Fruit fly (Drosophila melanogaster) whole organism, embryonic: Measurements from ENCODE around the gene Mrp5.

Experiments used
- Abd-B ChIP-seq: fragments of 200-800 bp; sonication (Bioruptor generic); optimal IDR thresholded peaks from 2 replicates; lab custom pipeline; 2018; ENCODE audit warnings: missing biosample characterization, mild to moderate bottlenecking, missing genetic modification characterization, moderate library complexity
- Atf6 ChIP-seq: fragments of 200-800 bp; sonication (Bioruptor generic); IDR thresholded peaks from 2 replicates; pipeline ENCODE4 v1.3.6; 2022; ENCODE audit warnings: missing biosample characterization, missing genetic modification characterization
- Blimp-1 ChIP-seq: fragments of 200-800 bp; sonication (Bioruptor generic); optimal IDR thresholded peaks from 3 replicates; lab custom pipeline; 2018; ENCODE audit warnings: missing biosample characterization, missing genetic modification characterization, mild to moderate bottlenecking, moderate library complexity, missing genetic modification reagents
- CG10462 ChIP-seq: fragments of 200-800 bp; sonication (Bioruptor generic); optimal IDR thresholded peaks from 2 replicates; lab custom pipeline; 2016; ENCODE audit warnings: missing biosample characterization, missing genetic modification characterization
- CG10543 ChIP-seq: fragments of 200-800 bp; sonication (Bioruptor generic); optimal IDR thresholded peaks from 3 replicates; lab custom pipeline; 2017; ENCODE audit warnings: missing biosample characterization, mild to moderate bottlenecking, missing genetic modification characterization, moderate library complexity
- CG11695 ChIP-seq: fragments of 200-800 bp; sonication (Bioruptor generic); IDR thresholded peaks from 3 replicates; pipeline ENCODE4 v1.3.6; 2022; ENCODE audit warnings: missing biosample characterization, missing genetic modification characterization
- CG13894 ChIP-seq: fragments of 200-800 bp; sonication (Bioruptor generic); optimal IDR thresholded peaks from 3 replicates; lab custom pipeline; 2018; ENCODE audit warnings: missing biosample characterization, mild to moderate bottlenecking, missing genetic modification characterization, moderate library complexity
- CG15479 ChIP-seq: fragments of 200-800 bp; sonication (Bioruptor generic); optimal IDR thresholded peaks from 3 replicates; lab custom pipeline; 2019; ENCODE audit warnings: missing biosample characterization, mild to moderate bottlenecking, missing genetic modification characterization, moderate library complexity
- CG2199 ChIP-seq: fragments of 200-800 bp; sonication (Bioruptor generic); IDR thresholded peaks from 3 replicates; pipeline ENCODE4 v1.3.6; 2022; ENCODE audit warnings: missing biosample characterization, missing genetic modification characterization
- CG2875 ChIP-seq: fragments of 200-800 bp; sonication (Bioruptor generic); optimal IDR thresholded peaks from 2 replicates; lab custom pipeline; 2017; ENCODE audit warnings: missing biosample characterization, mild to moderate bottlenecking, missing genetic modification characterization, missing genetic modification reagents
- CG3407 ChIP-seq: fragments of 200-800 bp; sonication (Bioruptor generic); optimal IDR thresholded peaks from 2 replicates; lab custom pipeline; 2018; ENCODE audit warnings: missing biosample characterization, mild to moderate bottlenecking, missing genetic modification characterization
- CG3838 ChIP-seq: fragments of 200-800 bp; sonication (Bioruptor generic); optimal IDR thresholded peaks from 3 replicates; lab custom pipeline; 2016; ENCODE audit warnings: missing biosample characterization, missing genetic modification characterization
- CG7556 ChIP-seq: fragments of 200-800 bp; sonication (Bioruptor generic); optimal IDR thresholded peaks from 2 replicates; lab custom pipeline; 2017; ENCODE audit warnings: missing biosample characterization, mild to moderate bottlenecking, missing genetic modification characterization
- CG7963 ChIP-seq: fragments of 200-800 bp; sonication (Bioruptor generic); IDR thresholded peaks from 3 replicates; pipeline ENCODE4 v1.3.6; 2022; ENCODE audit warnings: missing biosample characterization, missing genetic modification characterization; ENCODE audit not compliant: partially characterized antibody
- CG7987 ChIP-seq: fragments of 200-800 bp; sonication (Bioruptor generic); optimal IDR thresholded peaks from 2 replicates; lab custom pipeline; 2018; ENCODE audit warnings: missing biosample characterization, mild to moderate bottlenecking, missing genetic modification characterization, moderate library complexity
- CG8290 ChIP-seq, 3 experiments: fragments of 200-800 bp; sonication (Bioruptor generic); optimal IDR thresholded peaks; 2 replicates each; lab custom pipeline; 2016 to 2019; ENCODE audit warnings: missing biosample characterization in 3 of 3, missing genetic modification characterization in 3 of 3, mild to moderate bottlenecking in 2 of 3, moderate library complexity in 1 of 3
- CG9437 ChIP-seq: fragments of 200-800 bp; sonication (Bioruptor generic); optimal IDR thresholded peaks from 2 replicates; lab custom pipeline; 2018; ENCODE audit warnings: missing biosample characterization, mild to moderate bottlenecking, missing genetic modification characterization
- Dip2 ChIP-seq: fragments of 200-800 bp; sonication (Bioruptor generic); IDR thresholded peaks from 2 replicates; pipeline ENCODE4 v1.3.6; 2022; ENCODE audit warnings: missing biosample characterization, missing genetic modification characterization
- E2f2 ChIP-seq: fragments of 200-800 bp; sonication (Bioruptor generic); IDR thresholded peaks from 2 replicates; pipeline ENCODE4 v1.3.6; 2022; ENCODE audit warnings: missing biosample characterization, missing genetic modification characterization
- Ets65A ChIP-seq: fragments of 200-800 bp; sonication (Bioruptor generic); peaks from one replicate; lab custom pipeline; 2016; ENCODE audit warnings: missing biosample characterization, missing genetic modification characterization
- HLHmδ ChIP-seq: fragments of 200-800 bp; sonication (Bioruptor generic); optimal IDR thresholded peaks from 2 replicates; lab custom pipeline; 2018; ENCODE audit warnings: missing biosample characterization, mild to moderate bottlenecking, missing genetic modification characterization, moderate library complexity
- Hand ChIP-seq: fragments of 200-800 bp; sonication (Bioruptor generic); optimal IDR thresholded peaks from 2 replicates; lab custom pipeline; 2017; ENCODE audit warnings: mild to moderate bottlenecking, missing biosample characterization, missing genetic modification reagents, missing genetic modification characterization
- MESR4 ChIP-seq: fragments of 200-800 bp; sonication (Bioruptor generic); optimal IDR thresholded peaks from 2 replicates; lab custom pipeline; 2018; ENCODE audit warnings: missing biosample characterization, mild to moderate bottlenecking, missing genetic modification characterization, moderate library complexity
- Med ChIP-seq: fragments of 200-800 bp; sonication (Bioruptor generic); peaks from one replicate; lab custom pipeline; 2016; ENCODE audit warnings: missing biosample characterization, missing genetic modification characterization, mild to moderate bottlenecking, inconsistent platforms, moderate library complexity
- NFAT ChIP-seq: fragments of 200-800 bp; sonication (Bioruptor generic); IDR thresholded peaks from 2 replicates; pipeline ENCODE4 v1.3.6; 2022; ENCODE audit warnings: missing biosample characterization, missing genetic modification characterization
- Ravus ChIP-seq: fragments of 200-800 bp; sonication (Bioruptor generic); IDR thresholded peaks from 2 replicates; pipeline ENCODE4 v1.3.6; 2022; ENCODE audit warnings: missing biosample characterization, missing genetic modification characterization
- Sox102F ChIP-seq: fragments of 200-800 bp; sonication (Bioruptor generic); optimal IDR thresholded peaks from 2 replicates; lab custom pipeline; 2018; ENCODE audit warnings: missing biosample characterization, mild to moderate bottlenecking, missing genetic modification characterization, moderate library complexity
- Xbp1 ChIP-seq: fragments of 200-800 bp; sonication (Bioruptor generic); optimal IDR thresholded peaks from 3 replicates; lab custom pipeline; 2016; ENCODE audit warnings: missing biosample characterization, mild to moderate bottlenecking, missing genetic modification characterization
- Xrp1 ChIP-seq: fragments of 200-800 bp; sonication (Bioruptor generic); IDR thresholded peaks from 2 replicates; pipeline ENCODE4 v1.3.6; 2022; ENCODE audit warnings: missing biosample characterization, missing genetic modification characterization
- bbx ChIP-seq: fragments of 200-800 bp; sonication (Bioruptor generic); IDR thresholded peaks from 2 replicates; pipeline ENCODE4 v1.3.6; 2022; ENCODE audit warnings: missing biosample characterization, missing genetic modification characterization; ENCODE audit not compliant: partially characterized antibody
- caup ChIP-seq: fragments of 200-800 bp; sonication (Bioruptor generic); optimal IDR thresholded peaks from 3 replicates; lab custom pipeline; 2017; ENCODE audit warnings: missing biosample characterization, mild to moderate bottlenecking, missing genetic modification characterization, moderate library complexity; ENCODE audit not compliant: severe bottlenecking
- chinmo ChIP-seq: fragments of 200-800 bp; sonication (Bioruptor generic); IDR thresholded peaks from 4 replicates; pipeline ENCODE4 v1.3.6; 2022; ENCODE audit warnings: missing biosample characterization, missing genetic modification characterization; ENCODE audit not compliant: partially characterized antibody
- cwo ChIP-seq: fragments of 200-800 bp; sonication (Bioruptor generic); optimal IDR thresholded peaks from 3 replicates; lab custom pipeline; 2017; ENCODE audit warnings: missing biosample characterization, missing genetic modification characterization, mild to moderate bottlenecking, moderate library complexity, missing genetic modification reagents
- exex ChIP-seq: fragments of 200-800 bp; sonication (Bioruptor generic); optimal IDR thresholded peaks from 4 replicates; lab custom pipeline; 2018; ENCODE audit warnings: missing biosample characterization, mild to moderate bottlenecking, missing genetic modification characterization, moderate library complexity
- grau ChIP-seq: fragments of 200-800 bp; optimal IDR thresholded peaks from 3 replicates; lab custom pipeline; 2019; ENCODE audit warnings: missing biosample characterization, mild to moderate bottlenecking, missing genetic modification characterization, moderate library complexity
- hth ChIP-seq: fragments of >200 bp; optimal IDR thresholded peaks from 2 replicates; lab custom pipeline; 2017; ENCODE audit warnings: inconsistent platforms
- lbe ChIP-seq: fragments of 200-800 bp; sonication (Bioruptor generic); optimal IDR thresholded peaks from 2 replicates; lab custom pipeline; 2016; ENCODE audit warnings: missing biosample characterization, mild to moderate bottlenecking, missing genetic modification characterization
- lmd ChIP-seq: fragments of 200-800 bp; sonication (Bioruptor generic); IDR thresholded peaks from 2 replicates; pipeline ENCODE4 v1.3.6; 2022; ENCODE audit warnings: missing biosample characterization, missing genetic modification characterization
- mam ChIP-seq: fragments of 200-800 bp; sonication (Bioruptor generic); optimal IDR thresholded peaks from 3 replicates; lab custom pipeline; 2016; ENCODE audit warnings: missing biosample characterization, missing genetic modification characterization
- mirr ChIP-seq: fragments of 200-800 bp; sonication (Bioruptor generic); optimal IDR thresholded peaks from 3 replicates; lab custom pipeline; 2018; ENCODE audit warnings: missing biosample characterization, mild to moderate bottlenecking, missing genetic modification characterization
- odd ChIP-seq: fragments of 200-800 bp; sonication (Bioruptor generic); optimal IDR thresholded peaks from 2 replicates; lab custom pipeline; 2017; ENCODE audit warnings: missing biosample characterization, mild to moderate bottlenecking, missing genetic modification characterization
- ro ChIP-seq: fragments of 200-800 bp; sonication (Bioruptor generic); IDR thresholded peaks from 2 replicates; pipeline ENCODE4 v1.3.6; 2022; ENCODE audit warnings: missing biosample characterization, missing genetic modification characterization
- row ChIP-seq: fragments of 200-800 bp; sonication (Bioruptor generic); IDR thresholded peaks from 3 replicates; pipeline ENCODE4 v1.3.6; 2022; ENCODE audit warnings: missing biosample characterization, missing genetic modification characterization
- sens-2 ChIP-seq: fragments of 200-800 bp; sonication (Bioruptor generic); IDR thresholded peaks from 2 replicates; pipeline ENCODE4 v1.3.6; 2022; ENCODE audit warnings: missing biosample characterization, missing genetic modification characterization
- slou ChIP-seq: fragments of 200-800 bp; sonication (Bioruptor generic); optimal IDR thresholded peaks from 3 replicates; lab custom pipeline; 2016; ENCODE audit warnings: missing biosample characterization, missing genetic modification characterization
- sug ChIP-seq: fragments of 200-800 bp; optimal IDR thresholded peaks from 2 replicates; lab custom pipeline; 2019; ENCODE audit warnings: missing biosample characterization, mild to moderate bottlenecking, missing genetic modification characterization, moderate library complexity
- tgo ChIP-seq: fragments of 200-800 bp; sonication (Bioruptor generic); IDR thresholded peaks from 3 replicates; pipeline ENCODE4 v1.3.6; 2022; ENCODE audit warnings: missing biosample characterization, missing genetic modification characterization
- tll ChIP-seq, 2 experiments: fragments of 200-800 bp in 1 of 2; fragments of >200 bp in 1 of 2; sonication (Bioruptor generic) in 1 of 2; optimal IDR thresholded peaks; 2 replicates each; lab custom pipeline; 2017 to 2019; ENCODE audit warnings: missing biosample characterization in 2 of 2, missing genetic modification characterization in 2 of 2, mild to moderate bottlenecking in 1 of 2, moderate library complexity in 1 of 2
- twi ChIP-seq: fragments of 200-800 bp; optimal IDR thresholded peaks from 2 replicates; lab custom pipeline; 2019; ENCODE audit warnings: missing biosample characterization, mild to moderate bottlenecking, missing genetic modification characterization, moderate library complexity
- vvl ChIP-seq: fragments of 200-800 bp; sonication (Bioruptor generic); IDR thresholded peaks from 2 replicates; pipeline ENCODE4 v1.3.6; 2022; ENCODE audit warnings: missing biosample characterization, missing genetic modification characterization

Gene Mrp5

dm6 chr3R:19859370-19860033, 16.0 kb downstream of the Mrp5 start (continued):
- TF ChIP-seq NFAT (GFP tag; lab: Robert Waterston, UW) (0 out of 2 replicates have a peak, but pooled peaks have one; percentile 11), Dip2 (no peak), Hand (GFP tag; lab: Kevin White, UChicago) (peak; percentile 28), Sox102F (peak; percentile 1), lmd (0 out of 2 replicates have a peak, but pooled peaks have one; percentile 24), mirr (GFP tag; lab: Kevin White, UChicago) (peak; percentile 88), Blimp-1 (no peak), CG10543 (GFP tag; lab: Kevin White, UChicago) (peak; percentile 68), twi (tag; lab: Kevin White, UChicago) (peak; percentile 9), exex (tag; lab: Kevin White, UChicago) (peak; percentile 89), row (GFP tag; lab: Robert Waterston, UW) (peak; percentile 63), sug (tag; lab: Kevin White, UChicago) (peak; percentile 76), Atf6 (peak; percentile 25; the same call in 1 of the 2 replicates), cwo (GFP tag; lab: Kevin White, UChicago) (peak; percentile 36), CG7987 (GFP tag; lab: Kevin White, UChicago) (peak; percentile 18), tgo (GFP tag; lab: Robert Waterston, UW) (no peak), sens-2 (GFP tag; lab: Robert Waterston, UW) (no peak), CG8290 (GFP tag; optimal IDR thresholded peaks at IDR 0.05; lab: Kevin White, UChicago) (no peak), CG8290 (tag; optimal IDR thresholded peaks at IDR 0.05; lab: Kevin White, UChicago) (peak in 1 of 2 experiments; percentile 30), CG9437 (GFP tag; lab: Kevin White, UChicago) (peak; percentile 12), CG7556 (peak; percentile 25), mam (peak; percentile 14), Abd-B (GFP tag; lab: Kevin White, UChicago) (no peak), Xbp1 (no peak), odd (GFP tag; lab: Kevin White, UChicago) (no peak), tll (GFP tag; optimal IDR thresholded peaks at IDR 0.05; lab: Kevin White, UChicago) (no peak), CG11695 (GFP tag; lab: Robert Waterston, UW) (0 out of 3 replicates have a peak, but pooled peaks have one; percentile 13), caup (peak; percentile 18), Med (GFP tag; lab: Kevin White, UChicago) (peak; percentile 83), CG10462 (GFP tag; lab: Kevin White, UChicago) (no peak), CG7963 (no peak), MESR4 (GFP tag; lab: Kevin White, UChicago) (no peak), Xrp1 (no peak), CG15479 (GFP tag; lab: Kevin White, UChicago) (peak; percentile 11)

dm6 chr3R:19858944-19859343, 16.5 kb downstream of the Mrp5 start:
- TF ChIP-seq hth (lab: Kevin White, UChicago) (no peak), bbx (GFP tag; lab: Robert Waterston, UW) (no peak), vvl (GFP tag; lab: Robert Waterston, UW) (no peak), CG2199 (GFP tag; lab: Robert Waterston, UW) (0 out of 3 replicates have a peak, but pooled peaks have one; percentile 46), CG3407 (no peak), CG3838 (GFP tag; lab: Kevin White, UChicago) (no peak), CG13894 (tag; lab: Kevin White, UChicago) (no peak), odd (GFP tag; lab: Kevin White, UChicago) (no peak), CG2875 (GFP tag; lab: Kevin White, UChicago) (no peak), E2f2 (GFP tag; lab: Robert Waterston, UW) (no peak), HLHmδ (GFP tag; lab: Kevin White, UChicago) (no peak), Ets65A (no peak), Ravus (GFP tag; lab: Robert Waterston, UW) (no peak), twi (tag; lab: Kevin White, UChicago) (peak; percentile 99), lbe (GFP tag; lab: Kevin White, UChicago) (no peak), grau (tag; lab: Kevin White, UChicago) (no peak), chinmo (GFP tag; lab: Robert Waterston, UW) (0 out of 4 replicates have a peak, but pooled peaks have one; percentile 54), ro (GFP tag; lab: Robert Waterston, UW) (no peak), Med (GFP tag; lab: Kevin White, UChicago) (peak; percentile 14), slou (GFP tag; lab: Kevin White, UChicago) (no peak)
